Fruit fly (Drosophila melanogaster) whole organism, adult: ENCODE results near the gene TrxT.

Experiments
- CG11617 ChIP-seq: fragments of 200-800 bp; sonication (Bioruptor generic); optimal IDR thresholded peaks from 2 replicates; lab custom pipeline; 2017; ENCODE audit warnings: mild to moderate bottlenecking, missing biosample characterization, missing genetic modification reagents, missing genetic modification characterization
- CG12768 ChIP-seq: fragments of 200-800 bp; sonication (Bioruptor generic); optimal IDR thresholded peaks from 2 replicates; lab custom pipeline; 2017; ENCODE audit warnings: missing biosample characterization, missing genetic modification characterization, mild to moderate bottlenecking, moderate library complexity, missing genetic modification reagents
- CG14711 ChIP-seq: fragments of 200-800 bp; sonication (Bioruptor generic); optimal IDR thresholded peaks from 2 replicates; lab custom pipeline; 2018; ENCODE audit warnings: missing biosample characterization, mild to moderate bottlenecking, missing genetic modification characterization, moderate library complexity
- CG1620 ChIP-seq: fragments of 200-800 bp; sonication (Bioruptor generic); optimal IDR thresholded peaks from 2 replicates; lab custom pipeline; 2016; ENCODE audit warnings: missing biosample characterization, missing genetic modification characterization
- CG33017 ChIP-seq: fragments of 200-800 bp; sonication (Bioruptor generic); optimal IDR thresholded peaks from 2 replicates; lab custom pipeline; 2018; ENCODE audit warnings: missing biosample characterization, mild to moderate bottlenecking, missing genetic modification characterization, moderate library complexity
- CG5204 ChIP-seq: fragments of 200-800 bp; sonication (Bioruptor generic); optimal IDR thresholded peaks from 2 replicates; lab custom pipeline; 2016; ENCODE audit warnings: missing biosample characterization, missing genetic modification characterization
- CG7045 ChIP-seq: fragments of 200-800 bp; sonication (Bioruptor generic); optimal IDR thresholded peaks from 2 replicates; lab custom pipeline; 2017; ENCODE audit warnings: missing biosample characterization, mild to moderate bottlenecking, missing genetic modification characterization
- CG7101 ChIP-seq: fragments of 200-800 bp; sonication (Bioruptor generic); optimal IDR thresholded peaks from 2 replicates; lab custom pipeline; 2018; ENCODE audit warnings: missing biosample characterization, mild to moderate bottlenecking, missing genetic modification characterization, moderate library complexity
- Clk ChIP-seq: fragments of 200-800 bp; sonication (Bioruptor generic); optimal IDR thresholded peaks from 2 replicates; lab custom pipeline; 2017; ENCODE audit warnings: missing biosample characterization, missing genetic modification characterization
- Crg-1 ChIP-seq: fragments of 200-800 bp; sonication (Bioruptor generic); optimal IDR thresholded peaks from 2 replicates; lab custom pipeline; 2016; ENCODE audit warnings: missing biosample characterization, missing genetic modification characterization
- Hr96 ChIP-seq: fragments of 200-800 bp; sonication (Bioruptor generic); optimal IDR thresholded peaks from 2 replicates; lab custom pipeline; 2016; ENCODE audit warnings: missing biosample characterization, missing genetic modification characterization
- Mnt ChIP-seq: fragments of 200-800 bp; sonication (Bioruptor generic); optimal IDR thresholded peaks from 2 replicates; lab custom pipeline; 2016; ENCODE audit warnings: missing biosample characterization, mild to moderate bottlenecking, missing genetic modification characterization
- bab1 ChIP-seq: fragments of 200-800 bp; sonication (Bioruptor generic); optimal IDR thresholded peaks from 3 replicates; lab custom pipeline; 2019; ENCODE audit warnings: missing biosample characterization, mild to moderate bottlenecking, missing genetic modification characterization, moderate library complexity
- cic ChIP-seq: fragments of 200-800 bp; sonication (Bioruptor generic); optimal IDR thresholded peaks from 2 replicates; lab custom pipeline; 2017; ENCODE audit warnings: missing biosample characterization, mild to moderate bottlenecking, missing genetic modification characterization, moderate library complexity
- cnc ChIP-seq, 2 experiments: fragments of >200 bp; optimal IDR thresholded peaks; 2 replicates each; lab custom pipeline; 2017
- kay ChIP-seq: fragments of 200-800 bp; sonication (Bioruptor generic); peaks from one replicate; lab custom pipeline; 2016; ENCODE audit warnings: missing biosample characterization, missing genetic modification characterization, borderline replicate concordance
- ovo ChIP-seq: fragments of 200-800 bp; sonication (Bioruptor generic); optimal IDR thresholded peaks from 2 replicates; lab custom pipeline; 2016; ENCODE audit warnings: missing biosample characterization, missing genetic modification characterization
- pad ChIP-seq: fragments of 200-800 bp; sonication (Bioruptor generic); optimal IDR thresholded peaks from 3 replicates; lab custom pipeline; 2017; ENCODE audit warnings: missing biosample characterization, missing genetic modification characterization, mild to moderate bottlenecking, moderate library complexity, missing genetic modification reagents
- tj ChIP-seq: fragments of 200-800 bp; sonication (Bioruptor generic); optimal IDR thresholded peaks from 3 replicates; lab custom pipeline; 2017; ENCODE audit warnings: missing biosample characterization, mild to moderate bottlenecking, missing genetic modification characterization, moderate library complexity
- toe ChIP-seq: fragments of 200-800 bp; sonication (Bioruptor generic); optimal IDR thresholded peaks from 2 replicates; lab custom pipeline; 2016; ENCODE audit warnings: missing biosample characterization, missing genetic modification characterization

TrxT gene

DNA sequence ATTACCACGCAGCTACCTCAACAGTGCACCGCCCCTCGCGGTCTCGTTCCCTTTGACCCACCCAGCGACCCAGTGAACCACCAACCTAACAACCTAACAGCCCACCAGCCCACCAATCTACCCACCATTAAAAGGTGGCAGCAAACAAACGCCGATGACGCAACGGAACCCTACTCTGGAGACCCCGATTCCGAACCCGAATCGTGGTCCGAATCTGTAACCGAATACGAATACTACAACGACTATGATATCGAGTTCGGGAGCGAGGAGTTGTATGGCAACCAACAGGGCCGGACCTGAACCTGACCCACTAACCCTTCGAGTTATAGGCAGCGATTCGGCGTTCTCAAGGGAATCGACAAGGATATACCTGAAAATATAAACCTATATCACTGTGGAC, 25.6 kb upstream of the TrxT start:
- no peak for TF ChIP-seq Clk (GFP tag; lab: Kevin White, UChicago)
- no peak for TF ChIP-seq CG11617 (GFP tag; lab: Kevin White, UChicago)

- TF ChIP-seq CG33017 (peak; percentile 18), CG7045 (GFP tag; lab: Kevin White, UChicago) (peak; percentile 33), CG5204 (GFP tag; lab: Kevin White, UChicago) (peak; percentile 19), cic (no peak)
Observed at dm6 chrX:5336722-5337121, 25.0 kb upstream of the TrxT start.

DNA sequence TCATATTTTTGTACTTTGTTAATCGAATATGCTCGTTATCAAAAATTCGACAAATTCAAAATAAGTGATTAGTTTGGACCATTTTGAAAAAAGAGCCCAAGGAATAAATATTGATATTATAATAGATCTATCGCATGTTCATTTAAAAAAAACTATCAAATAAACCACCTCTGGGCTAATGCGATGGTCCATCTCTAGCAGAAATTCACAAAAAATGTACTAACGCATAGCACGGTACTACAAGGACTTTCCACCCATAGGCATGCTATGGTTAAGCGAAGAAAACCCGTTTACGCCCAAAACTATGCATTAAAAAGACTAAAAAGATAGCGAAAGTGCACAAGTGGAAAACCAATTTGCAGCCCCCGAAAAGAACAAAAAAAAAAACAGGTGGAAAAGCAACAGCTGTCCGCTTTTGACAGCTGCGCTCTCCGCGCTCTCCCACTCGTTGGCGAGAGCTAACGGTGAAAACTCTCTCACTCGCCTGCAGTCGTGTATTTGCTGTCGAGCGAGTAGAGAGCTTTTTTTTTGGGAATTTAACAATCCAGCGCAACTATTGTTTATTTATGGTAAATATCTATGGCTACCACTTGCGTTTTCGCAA, 20.7 kb upstream of the TrxT start, which contains the start of gene CanB:
CanB (plus strand) TSS at position 241 of the 604 bp plus-strand sequence.
- TF ChIP-seq Mnt (GFP tag; lab: Kevin White, UChicago) (no peak), bab1 (peak; percentile 35)

DNA sequence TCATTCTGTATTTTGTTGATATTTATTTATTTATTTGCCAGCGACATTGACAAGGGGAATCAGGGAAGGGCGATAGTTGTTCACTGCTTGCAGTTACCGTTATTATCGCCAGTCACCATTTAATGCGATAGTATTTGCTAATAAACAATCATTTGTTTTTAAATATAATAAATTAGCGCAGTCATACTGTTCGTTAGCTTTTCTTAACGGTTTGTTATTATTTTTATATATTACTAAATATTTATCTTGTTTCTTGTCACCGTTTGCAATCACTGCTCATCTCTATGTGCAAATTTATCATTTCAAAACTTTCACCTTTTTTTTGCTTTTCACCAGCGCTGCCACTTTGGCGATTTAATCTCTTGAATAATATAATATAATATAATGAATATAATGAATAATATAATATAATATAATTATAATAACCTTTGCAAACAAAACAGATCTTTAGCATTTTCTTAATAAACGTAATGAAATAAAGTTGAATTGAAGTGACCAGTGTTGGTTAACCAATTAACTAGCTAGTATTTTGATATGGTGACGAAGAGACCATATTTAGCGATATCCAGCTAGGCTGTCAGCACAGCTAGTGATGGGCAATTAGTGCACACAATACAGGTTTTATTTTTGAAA, 17.7 kb upstream of the TrxT start, which contains the start of the genes CG3309 and XRCC1:
CG3309 (minus strand) TSS at position 82 of the 633 bp plus-strand sequence.
XRCC1 (plus strand) TSS at position 611 of the 633 bp plus-strand sequence.
- TF ChIP-seq cnc (optimal IDR thresholded peaks at IDR 0.05; lab: Kevin White, UChicago) (no peak), CG12768 (no peak), CG11617 (GFP tag; lab: Kevin White, UChicago) (peak; percentile 47), kay (GFP tag; lab: Kevin White, UChicago) (no peak), CG14711 (tag; lab: Kevin White, UChicago) (peak; percentile 54), Crg-1 (GFP tag; lab: Kevin White, UChicago) (peak; percentile 25), Mnt (GFP tag; lab: Kevin White, UChicago) (peak; percentile 31), CG7101 (peak; percentile 44), CG33017 (peak; percentile 18), Clk (GFP tag; lab: Kevin White, UChicago) (no peak), pad (GFP tag; lab: Kevin White, UChicago) (peak; percentile 60), toe (peak; percentile 28), bab1 (peak; percentile 47), cic (no peak), Hr96 (GFP tag; lab: Kevin White, UChicago) (no peak), CG5204 (GFP tag; lab: Kevin White, UChicago) (peak; percentile 36), ovo (GFP tag; lab: Kevin White, UChicago) (peak; percentile 79), CG7045 (GFP tag; lab: Kevin White, UChicago) (no peak), CG1620 (peak; percentile 48), tj (GFP tag; lab: Kevin White, UChicago) (peak; percentile 88)

DNA sequence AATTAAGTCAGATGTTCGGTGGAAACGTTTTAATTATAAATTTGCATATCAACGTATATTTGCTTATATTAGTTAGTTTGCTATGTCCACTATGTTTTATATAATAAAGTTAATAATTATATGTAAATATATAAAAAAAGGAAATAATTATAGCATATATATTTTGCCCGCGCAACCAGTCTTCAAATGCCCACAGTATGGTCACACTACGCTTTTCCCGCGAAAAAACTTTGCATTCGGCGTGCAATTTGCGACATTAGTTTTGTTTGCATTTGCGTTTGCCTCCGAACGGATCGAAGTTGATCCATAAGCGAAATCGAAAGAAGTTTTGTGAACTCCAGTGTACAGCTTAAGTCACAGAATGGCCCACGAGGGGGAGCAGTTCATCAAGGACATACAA, 11.9 kb upstream of the TrxT start, which contains the start of gene Mcm3:
Mcm3 (plus strand) TSS at position 220 of the 400 bp plus-strand sequence.
- TF ChIP-seq Hr96 (GFP tag; lab: Kevin White, UChicago): no peak
- no peak for TF ChIP-seq CG5204 (GFP tag; lab: Kevin White, UChicago)
- no peak for TF ChIP-seq toe
- TF ChIP-seq CG11617 (GFP tag; lab: Kevin White, UChicago): no peak
- no peak for TF ChIP-seq CG7045 (GFP tag; lab: Kevin White, UChicago)
- no peak for TF ChIP-seq cic
- TF ChIP-seq tj (GFP tag; lab: Kevin White, UChicago): no peak
- no peak for TF ChIP-seq Mnt (GFP tag; lab: Kevin White, UChicago)
- TF ChIP-seq CG1620: no peak
- no peak for TF ChIP-seq CG12768
- no peak for TF ChIP-seq Clk (GFP tag; lab: Kevin White, UChicago)
- TF ChIP-seq pad (GFP tag; lab: Kevin White, UChicago): no peak
- no peak for TF ChIP-seq bab1

DNA sequence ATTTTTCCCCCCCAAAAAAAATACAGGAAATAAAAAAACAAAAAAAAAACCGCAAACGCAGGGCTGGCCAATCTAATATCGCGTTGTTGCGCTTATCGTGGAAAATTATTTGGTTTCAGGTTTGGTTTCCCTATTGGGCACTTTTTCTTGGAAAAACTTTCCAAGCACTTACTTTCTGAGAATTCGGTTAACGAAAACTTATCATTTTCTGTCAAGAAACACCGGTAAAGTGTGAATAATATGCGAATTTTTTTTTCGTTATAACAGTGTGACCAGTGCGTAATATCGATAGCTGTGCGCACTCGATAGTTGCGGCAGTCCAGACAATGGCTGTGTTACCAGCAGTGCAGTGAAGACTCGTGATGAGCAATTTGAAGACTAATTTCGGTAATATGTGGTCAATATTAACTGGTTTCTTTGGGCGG, 10.8 kb upstream of the TrxT start, which contains the start of gene Rnp4F:
Rnp4F (minus strand) TSS at position 238 of the 425 bp plus-strand sequence.
- TF ChIP-seq CG14711 (tag; lab: Kevin White, UChicago): peak; percentile 58
- TF ChIP-seq bab1: peak; percentile 85
- peak; percentile 28 for TF ChIP-seq CG7045 (GFP tag; lab: Kevin White, UChicago)
- peak; percentile 77 for TF ChIP-seq pad (GFP tag; lab: Kevin White, UChicago)
- no peak for TF ChIP-seq kay (GFP tag; lab: Kevin White, UChicago)
- peak; percentile 64 for TF ChIP-seq CG5204 (GFP tag; lab: Kevin White, UChicago)
- TF ChIP-seq CG11617 (GFP tag; lab: Kevin White, UChicago): peak; percentile 87
- TF ChIP-seq CG33017: peak; percentile 3
- TF ChIP-seq cnc (optimal IDR thresholded peaks at IDR 0.05; lab: Kevin White, UChicago): no peak
- peak; percentile 81 for TF ChIP-seq toe
- peak; percentile 75 for TF ChIP-seq Crg-1 (GFP tag; lab: Kevin White, UChicago)
- TF ChIP-seq CG1620: peak; percentile 85
- peak; percentile 50 for TF ChIP-seq CG12768
- TF ChIP-seq ovo (GFP tag; lab: Kevin White, UChicago): peak; percentile 77
- TF ChIP-seq Clk (GFP tag; lab: Kevin White, UChicago): peak; percentile 34
- peak; percentile 91 for TF ChIP-seq Hr96 (GFP tag; lab: Kevin White, UChicago)
- TF ChIP-seq Mnt (GFP tag; lab: Kevin White, UChicago): peak; percentile 84
- TF ChIP-seq tj (GFP tag; lab: Kevin White, UChicago): peak; percentile 73
- TF ChIP-seq cic: no peak
- TF ChIP-seq CG7101: peak; percentile 78
